Fruit fly (Drosophila melanogaster): Measurements from ENCODE around the gene Irp-1A.

Irp-1A gene

DNA sequence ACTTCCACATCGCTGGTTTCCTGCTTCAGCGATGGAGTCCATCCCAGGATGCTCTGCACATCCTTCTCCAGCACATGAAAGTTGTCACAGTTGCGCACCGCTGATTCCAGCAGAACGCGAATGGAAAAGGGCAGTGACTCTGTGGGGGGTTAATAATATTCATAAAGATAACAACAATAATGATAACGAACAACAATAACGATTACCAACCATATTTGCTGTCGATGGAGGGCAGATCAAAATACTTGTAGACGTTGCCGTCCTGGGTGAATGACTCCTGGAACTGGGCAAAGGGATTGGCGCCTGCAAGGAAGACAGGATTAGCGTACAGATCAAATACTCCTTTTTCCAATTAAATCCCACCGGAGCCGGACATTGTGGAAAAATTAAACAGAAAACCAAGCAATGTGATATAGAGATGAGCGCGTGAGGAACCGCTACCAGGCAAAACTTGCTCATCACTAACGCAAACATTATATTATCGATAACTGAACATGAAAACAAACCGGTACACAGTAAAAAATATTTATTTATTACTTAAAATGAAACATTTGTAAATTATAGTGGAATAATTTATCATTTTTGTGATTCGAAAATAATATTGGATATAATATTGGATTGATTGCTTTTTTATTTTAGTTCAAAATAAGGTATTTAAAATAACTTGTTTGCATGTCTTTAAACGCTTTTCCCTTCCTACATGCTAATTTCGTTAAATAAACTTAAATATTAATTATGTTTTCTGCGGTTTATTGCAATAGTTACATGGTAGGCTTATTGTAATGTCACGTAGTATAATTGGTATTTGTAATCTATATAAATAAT is at the start of gene Irp-1A (continued):
- peak; percentile 81 for TF ChIP-seq CG16813 (GFP tag; IDR thresholded peaks at IDR 0.05; ENCODE audit: partially characterized antibody)
- TF ChIP-seq HmgZ (tag; optimal IDR thresholded peaks at IDR 0.05) = peak; percentile 76
- TF ChIP-seq B-H2 (GFP tag; optimal IDR thresholded peaks at IDR 0.05) = peak; percentile 53
- no peak for TF ChIP-seq repo (GFP tag; optimal IDR thresholded peaks at IDR 0.05)
- TF ChIP-seq dpn (GFP tag; optimal IDR thresholded peaks at IDR 0.05) = peak; percentile 51 to 69
- peak; percentile 86 for TF ChIP-seq Bgb (GFP tag; IDR thresholded peaks at IDR 0.05; ENCODE audit: partially characterized antibody)
- TF ChIP-seq CG10462 (GFP tag; optimal IDR thresholded peaks at IDR 0.05) = peak; percentile 31
- peak; percentile 47 for TF ChIP-seq odd (GFP tag; optimal IDR thresholded peaks at IDR 0.05)
- TF ChIP-seq dm (GFP tag; optimal IDR thresholded peaks at IDR 0.05) = peak; percentile 35
- peak; percentile 2; the same call in 1 of the 2 replicates for TF ChIP-seq Ravus (GFP tag; IDR thresholded peaks at IDR 0.05)
- peak; percentile 52 for TF ChIP-seq CG6813 (GFP tag; optimal IDR thresholded peaks at IDR 0.05)
- peak; percentile 37 for TF ChIP-seq Fer2 (tag; optimal IDR thresholded peaks at IDR 0.05)
- TF ChIP-seq Hr51 (GFP tag; optimal IDR thresholded peaks at IDR 0.05) = peak; percentile 28 to 87
- TF ChIP-seq CG4282 (GFP tag; optimal IDR thresholded peaks at IDR 0.05) = no peak
- TF ChIP-seq fd102C (GFP tag; optimal IDR thresholded peaks at IDR 0.05) = no peak
- TF ChIP-seq CG8478 (optimal IDR thresholded peaks at IDR 0.05) = no peak
- peak; percentile 76 for TF ChIP-seq CG3281 (GFP tag; optimal IDR thresholded peaks at IDR 0.05)
- peak; percentile 58 for TF ChIP-seq CHES-1-like (GFP tag; optimal IDR thresholded peaks at IDR 0.05)
- TF ChIP-seq pb (GFP tag; optimal IDR thresholded peaks at IDR 0.05) = no peak
- peak in 1 of 2 experiments; percentile 23 for TF ChIP-seq Hr78 (GFP tag; optimal IDR thresholded peaks at IDR 0.05)
- TF ChIP-seq onecut (GFP tag; IDR thresholded peaks at IDR 0.05) = peak; percentile 58
- no peak for TF ChIP-seq btn (GFP tag; optimal IDR thresholded peaks at IDR 0.05)
- TF ChIP-seq CG11560 (tag; IDR thresholded peaks at IDR 0.05) = no peak
- TF ChIP-seq C15 (GFP tag; IDR thresholded peaks at IDR 0.05) = no peak
- peak; percentile 56; the same call in 2 of the 3 replicates for TF ChIP-seq CG14860 (GFP tag; IDR thresholded peaks at IDR 0.05; ENCODE audit: partially characterized antibody)
- TF ChIP-seq bcd (GFP tag; optimal IDR thresholded peaks at IDR 0.05) = peak; percentile 55
- TF ChIP-seq Spps (tag; optimal IDR thresholded peaks at IDR 0.05) = peak; percentile 62
- TF ChIP-seq kni (GFP tag; optimal IDR thresholded peaks at IDR 0.05) = no peak
- no peak for TF ChIP-seq wek (GFP tag; optimal IDR thresholded peaks at IDR 0.05)
- TF ChIP-seq CG5245 (GFP tag; optimal IDR thresholded peaks at IDR 0.05) = no peak
- peak; percentile 14 for TF ChIP-seq zfh2 (GFP tag; optimal IDR thresholded peaks at IDR 0.05)
- peak; percentile 32; the same call in 1 of the 2 replicates for TF ChIP-seq peb (GFP tag; IDR thresholded peaks at IDR 0.05)
- peak; percentile 81 for TF ChIP-seq CG11695 (GFP tag; IDR thresholded peaks at IDR 0.05)
- TF ChIP-seq CG6683 (GFP tag; optimal IDR thresholded peaks at IDR 0.05) = peak; percentile 66
- peak; percentile 69 for TF ChIP-seq CG13775 (GFP tag; optimal IDR thresholded peaks at IDR 0.05)
- peak; percentile 30 for TF ChIP-seq BtbVII (GFP tag; optimal IDR thresholded peaks at IDR 0.05)
- TF ChIP-seq row (GFP tag; IDR thresholded peaks at IDR 0.05) = peak; percentile 86
- peak; percentile 81 for TF ChIP-seq phol (tag; optimal IDR thresholded peaks at IDR 0.05)
- no peak for TF ChIP-seq CG8089 (GFP tag; optimal IDR thresholded peaks at IDR 0.05)
- peak; percentile 71 for TF ChIP-seq CG3847 (GFP tag; IDR thresholded peaks at IDR 0.05)
- TF ChIP-seq CG43689 (GFP tag; IDR thresholded peaks at IDR 0.05) = no peak
- TF ChIP-seq cato (GFP tag; optimal IDR thresholded peaks at IDR 0.05; ENCODE audit: borderline replicate concordance) = no peak
- TF ChIP-seq CG11398 (GFP tag; optimal IDR thresholded peaks at IDR 0.05) = no peak
- no peak for TF ChIP-seq tx (GFP tag; optimal IDR thresholded peaks at IDR 0.05)
- TF ChIP-seq vvl (GFP tag; IDR thresholded peaks at IDR 0.05) = peak; percentile 90
- TF ChIP-seq Dip3 (GFP tag; optimal IDR thresholded peaks at IDR 0.05) = no peak
- peak; percentile 65; the same call in 1 of the 3 replicates for TF ChIP-seq gce (GFP tag; IDR thresholded peaks at IDR 0.05)
- TF ChIP-seq CG10209 (GFP tag; optimal IDR thresholded peaks at IDR 0.05) = peak; percentile 71
- TF ChIP-seq B-H1 (GFP tag; IDR thresholded peaks at IDR 0.05) = peak; percentile 43; the same call in 1 of the 3 replicates
